Worm (Caenorhabditis elegans) whole organism, L4 larva: ENCODE results near the gene unk-1.
A peak's percentile ranks its signal among the peaks of the same experiment; 100 is the strongest.

Experiments
- D1046.2 ChIP-seq: fragments of 200-800 bp; sonication (Bioruptor generic); IDR thresholded peaks from 2 replicates; pipeline ENCODE4 v1.3.6; 2022; ENCODE audit warnings: missing genetic modification characterization, missing compliant biosample characterization
- F10B5.3 ChIP-seq: sonication (generic microtip); optimal IDR thresholded peaks from 2 replicates; lab custom pipeline; 2016; ENCODE audit warnings: mild to moderate bottlenecking, missing genetic modification characterization, missing compliant biosample characterization
- F37D6.2 ChIP-seq: sonication (generic microtip); optimal IDR thresholded peaks from 2 replicates; lab custom pipeline; 2016; ENCODE audit warnings: mild to moderate bottlenecking, missing genetic modification characterization, missing compliant biosample characterization
- T20F7.1 ChIP-seq: fragments of 200-800 bp; sonication (Bioruptor generic); optimal IDR thresholded peaks from 2 replicates; lab custom pipeline; 2018; ENCODE audit warnings: mild to moderate bottlenecking, missing genetic modification characterization, missing compliant biosample characterization
- aly-2 ChIP-seq: sonication (generic microtip); optimal IDR thresholded peaks from 2 replicates; lab custom pipeline; 2018; ENCODE audit warnings: missing biosample characterization, missing genetic modification characterization
- attf-4 ChIP-seq: sonication (generic microtip); optimal IDR thresholded peaks from 3 replicates; lab custom pipeline; 2017; ENCODE audit warnings: missing biosample characterization, missing genetic modification characterization
- ceh-20 ChIP-seq: fragments of 200-800 bp; sonication (Bioruptor generic); IDR thresholded peaks from 2 replicates; pipeline ENCODE4 v1.3.6; 2022; ENCODE audit warnings: missing genetic modification reagents, missing genetic modification characterization, missing compliant biosample characterization
- ceh-28 ChIP-seq: fragments of 150-350 bp; optimal IDR thresholded peaks from 2 replicates; lab custom pipeline; 2014; ENCODE audit warnings: missing biosample characterization, missing genetic modification reagents, missing genetic modification characterization
- ceh-62 ChIP-seq: sonication (generic microtip); optimal IDR thresholded peaks from 2 replicates; lab custom pipeline; 2017; ENCODE audit warnings: missing biosample characterization, missing genetic modification characterization
- ces-1 ChIP-seq: fragments of 150-350 bp; sonication (generic microtip); optimal IDR thresholded peaks from 4 replicates; lab custom pipeline; 2014; ENCODE audit warnings: missing biosample characterization, missing genetic modification reagents, missing genetic modification characterization
- cey-2 ChIP-seq: sonication (generic microtip); optimal IDR thresholded peaks from 3 replicates; lab custom pipeline; 2017; ENCODE audit warnings: missing genetic modification characterization, mild to moderate bottlenecking, missing compliant biosample characterization, antibody characterized with exemption, borderline replicate concordance; ENCODE audit not compliant: insufficient read depth
- daf-19 ChIP-seq: fragments of 200-800 bp; sonication (Bioruptor generic); conservative IDR thresholded peaks from 2 replicates; pipeline ENCODE4 v1.3.6; 2022; ENCODE audit warnings: missing genetic modification characterization, missing compliant biosample characterization
- daf-8 ChIP-seq: fragments of 200-800 bp; sonication (Bioruptor generic); IDR thresholded peaks from 2 replicates; pipeline ENCODE4 v1.3.6; 2022; ENCODE audit warnings: missing genetic modification characterization, missing compliant biosample characterization
- dmd-6 ChIP-seq: fragments of 200-800 bp; sonication (Bioruptor generic); IDR thresholded peaks from 2 replicates; pipeline ENCODE4 v1.3.6; 2022; ENCODE audit warnings: missing genetic modification reagents, missing genetic modification characterization, missing compliant biosample characterization
- dmd-9 ChIP-seq: fragments of 200-800 bp; sonication (Bioruptor generic); IDR thresholded peaks from 2 replicates; pipeline ENCODE4 v1.3.6; 2022; ENCODE audit warnings: missing genetic modification reagents, missing genetic modification characterization, missing compliant biosample characterization
- dpl-1 ChIP-seq: fragments of 150-350 bp; optimal IDR thresholded peaks from 2 replicates; lab custom pipeline; 2014; ENCODE audit warnings: missing biosample characterization, missing genetic modification reagents, missing genetic modification characterization
- dve-1 ChIP-seq: sonication (generic microtip); optimal IDR thresholded peaks from 2 replicates; lab custom pipeline; 2017; ENCODE audit warnings: antibody characterized with exemption, mild to moderate bottlenecking, missing genetic modification characterization, missing compliant biosample characterization; ENCODE audit not compliant: insufficient read depth
- gei-8 ChIP-seq: fragments of 200-800 bp; sonication (Bioruptor generic); optimal IDR thresholded peaks from 2 replicates; lab custom pipeline; 2018; ENCODE audit warnings: mild to moderate bottlenecking, missing genetic modification characterization, missing compliant biosample characterization
- hlh-11 ChIP-seq: fragments of 200-800 bp; sonication (Bioruptor generic); optimal IDR thresholded peaks from 2 replicates; lab custom pipeline; 2018; ENCODE audit warnings: mild to moderate bottlenecking, missing genetic modification characterization, missing compliant biosample characterization
- hlh-30 ChIP-seq: sonication (generic microtip); optimal IDR thresholded peaks from 2 replicates; lab custom pipeline; 2017; ENCODE audit warnings: antibody characterized with exemption, mild to moderate bottlenecking, missing genetic modification characterization, missing compliant biosample characterization; ENCODE audit not compliant: insufficient read depth
- hmg-1.1 ChIP-seq: fragments of 200-800 bp; sonication (Bioruptor generic); IDR thresholded peaks from 2 replicates; pipeline ENCODE4 v1.3.6; 2022; ENCODE audit warnings: missing genetic modification reagents, missing genetic modification characterization, missing compliant biosample characterization
- lin-1 ChIP-seq: fragments of 200-800 bp; sonication (Bioruptor generic); IDR thresholded peaks from 2 replicates; pipeline ENCODE4 v1.3.6; 2022; ENCODE audit warnings: missing genetic modification reagents, missing genetic modification characterization, missing compliant biosample characterization
- lin-15B ChIP-seq: fragments of 150-350 bp; sonication (generic microtip); optimal IDR thresholded peaks from 3 replicates; lab custom pipeline; 2014; ENCODE audit warnings: missing biosample characterization, missing genetic modification characterization
- lin-39 ChIP-seq: fragments of 150-350 bp; optimal IDR thresholded peaks from 2 replicates; lab custom pipeline; 2014; ENCODE audit warnings: missing biosample characterization, missing genetic modification reagents, missing genetic modification characterization
- lsy-2 ChIP-seq, 2 experiments: fragments of 150-350 bp in 1 of 2; sonication (generic microtip) in 1 of 2; optimal IDR thresholded peaks; 2 replicates each; lab custom pipeline; 2014 to 2017; ENCODE audit warnings: missing biosample characterization in 2 of 2, missing genetic modification characterization in 2 of 2
- madf-5 ChIP-seq, 2 experiments: fragments of 200-800 bp; sonication (Bioruptor generic); IDR thresholded peaks; 2 replicates each; pipeline ENCODE4 v1.3.6; 2022; ENCODE audit warnings: missing compliant biosample characterization in 2 of 2, missing genetic modification characterization in 2 of 2
- madf-9 ChIP-seq: fragments of 200-800 bp; sonication (Bioruptor generic); conservative IDR thresholded peaks from 2 replicates; pipeline ENCODE4 v1.3.6; 2022; ENCODE audit warnings: missing genetic modification reagents, missing genetic modification characterization, missing compliant biosample characterization
- mdt-29 ChIP-seq: fragments of 200-800 bp; sonication (Bioruptor generic); IDR thresholded peaks from 2 replicates; pipeline ENCODE4 v1.3.6; 2022; ENCODE audit warnings: missing genetic modification reagents, missing genetic modification characterization, missing compliant biosample characterization
- nhr-102 ChIP-seq: sonication (generic microtip); optimal IDR thresholded peaks from 2 replicates; lab custom pipeline; 2016; ENCODE audit warnings: mild to moderate bottlenecking, missing genetic modification characterization, moderate library complexity, missing compliant biosample characterization
- nhr-11 ChIP-seq: fragments of 150-350 bp; optimal IDR thresholded peaks from 2 replicates; lab custom pipeline; 2014; ENCODE audit warnings: missing biosample characterization, missing genetic modification characterization
- nhr-237 ChIP-seq: sonication (generic microtip); optimal IDR thresholded peaks from 2 replicates; lab custom pipeline; 2017; ENCODE audit warnings: missing biosample characterization, missing genetic modification characterization
- nhr-28 ChIP-seq: fragments of 150-350 bp; optimal IDR thresholded peaks from 2 replicates; lab custom pipeline; 2014; ENCODE audit warnings: missing biosample characterization, missing genetic modification characterization
- nhr-41 ChIP-seq: fragments of 200-800 bp; sonication (Bioruptor generic); IDR thresholded peaks from 2 replicates; pipeline ENCODE4 v1.3.6; 2022; ENCODE audit warnings: missing genetic modification reagents, missing genetic modification characterization, missing compliant biosample characterization
- nhr-6 ChIP-seq: fragments of 150-350 bp; optimal IDR thresholded peaks from 2 replicates; lab custom pipeline; 2014; ENCODE audit warnings: missing biosample characterization, missing genetic modification characterization
- nhr-76 ChIP-seq: fragments of 150-350 bp; optimal IDR thresholded peaks from 2 replicates; lab custom pipeline; 2014; ENCODE audit warnings: missing biosample characterization, missing genetic modification characterization
- pha-4 ChIP-seq, 2 experiments: fragments of 150-350 bp in 1 of 2; fragments of 200-800 bp in 1 of 2; sonication (Bioruptor generic) in 1 of 2; IDR thresholded peaks in 1 of 2; optimal IDR thresholded peaks in 1 of 2; 2 replicates each; pipeline versions ENCODE4 v1.3.6 to Lab custom; 2014 to 2022; ENCODE audit warnings: missing genetic modification characterization in 2 of 2, missing genetic modification reagents in 2 of 2, missing biosample characterization in 1 of 2, missing compliant biosample characterization in 1 of 2
- php-3 ChIP-seq: fragments of 200-800 bp; sonication (Bioruptor generic); IDR thresholded peaks from 2 replicates; pipeline ENCODE4 v1.3.6; 2022; ENCODE audit warnings: missing genetic modification reagents, missing genetic modification characterization, missing compliant biosample characterization
- pqm-1 ChIP-seq: sonication (generic microtip); optimal IDR thresholded peaks from 2 replicates; lab custom pipeline; 2017; ENCODE audit warnings: missing biosample characterization, missing genetic modification characterization
- saeg-2 ChIP-seq: fragments of 200-800 bp; sonication (Bioruptor generic); IDR thresholded peaks from 2 replicates; pipeline ENCODE4 v1.3.6; 2022; ENCODE audit warnings: missing genetic modification reagents, missing genetic modification characterization, missing compliant biosample characterization
- sdz-12 ChIP-seq: fragments of 200-800 bp; sonication (Bioruptor generic); optimal IDR thresholded peaks from 2 replicates; lab custom pipeline; 2018; ENCODE audit warnings: mild to moderate bottlenecking, missing genetic modification characterization, missing compliant biosample characterization
- spr-1 ChIP-seq: sonication (generic microtip); optimal IDR thresholded peaks from 2 replicates; lab custom pipeline; 2016; ENCODE audit warnings: mild to moderate bottlenecking, missing genetic modification characterization, missing compliant biosample characterization
- spr-3 ChIP-seq: fragments of 200-800 bp; sonication (Bioruptor generic); optimal IDR thresholded peaks from 2 replicates; lab custom pipeline; 2018; ENCODE audit warnings: mild to moderate bottlenecking, missing genetic modification characterization, missing compliant biosample characterization
- tra-1 ChIP-seq: fragments of 200-800 bp; sonication (Bioruptor generic); IDR thresholded peaks from 2 replicates; pipeline ENCODE4 v1.3.6; 2022; ENCODE audit warnings: missing genetic modification reagents, missing genetic modification characterization, missing compliant biosample characterization
- unc-130 ChIP-seq: sonication (generic microtip); optimal IDR thresholded peaks from 2 replicates; lab custom pipeline; 2016; ENCODE audit warnings: missing genetic modification reagents, missing genetic modification characterization, missing compliant biosample characterization
- unc-39 ChIP-seq: sonication (generic microtip); optimal IDR thresholded peaks from 2 replicates; lab custom pipeline; 2017; ENCODE audit warnings: missing biosample characterization, missing genetic modification characterization
- vab-7 ChIP-seq: fragments of 200-800 bp; sonication (Bioruptor generic); IDR thresholded peaks from 2 replicates; pipeline ENCODE4 v1.3.6; 2022; ENCODE audit warnings: missing genetic modification reagents, missing genetic modification characterization, missing compliant biosample characterization
- zag-1 ChIP-seq: fragments of 150-350 bp; optimal IDR thresholded peaks from 2 replicates; lab custom pipeline; 2014; ENCODE audit warnings: missing biosample characterization, missing genetic modification characterization
- zfp-2 ChIP-seq: sonication (generic microtip); optimal IDR thresholded peaks from 2 replicates; lab custom pipeline; 2016; ENCODE audit warnings: mild to moderate bottlenecking, missing genetic modification characterization, missing compliant biosample characterization
- zip-11 ChIP-seq: fragments of 200-800 bp; sonication (Bioruptor generic); IDR thresholded peaks from 2 replicates; pipeline ENCODE4 v1.3.6; 2022; ENCODE audit warnings: missing genetic modification characterization, missing compliant biosample characterization
- ztf-7 ChIP-seq: fragments of 150-350 bp; optimal IDR thresholded peaks from 2 replicates; lab custom pipeline; 2014; ENCODE audit warnings: missing biosample characterization, missing genetic modification characterization

The unk-1 gene

ce11 chrX:8069293-8069692, 54.5 kb downstream of the unk-1 start, which contains the start of gene C18A11.1 (continued):
- TF ChIP-seq ces-1 (GFP tag; lab: Kevin White, UChicago) (no peak), D1046.2 (GFP tag; lab: Robert Waterston, UW) (no peak), zip-11 (no peak), F37D6.2 (no peak), T20F7.1 (GFP tag; lab: Kevin White, UChicago) (peak; percentile 38), lin-1 (GFP tag; lab: Robert Waterston, UW) (0 out of 2 replicates have a peak, but pooled peaks have one; percentile 31), pha-4 (GFP tag; IDR thresholded peaks at IDR 0.05; lab: Robert Waterston, UW) (no peak), pha-4 (tag; optimal IDR thresholded peaks at IDR 0.05; lab: Kevin White, UChicago) (peak; percentile 39), ceh-28 (tag; lab: Kevin White, UChicago) (peak; percentile 11), tra-1 (GFP tag; lab: Robert Waterston, UW) (no peak)

ce11 chrX:8074527-8074926, 59.7 kb downstream of the unk-1 start:
- no peak for TF ChIP-seq nhr-6 (tag; lab: Kevin White, UChicago)
- TF ChIP-seq vab-7 (GFP tag; lab: Robert Waterston, UW): no peak
- no peak for TF ChIP-seq lin-15B (tag; lab: Kevin White, UChicago)
- TF ChIP-seq php-3 (GFP tag; lab: Robert Waterston, UW): peak; percentile 98
- TF ChIP-seq dmd-9: no peak
- no peak for TF ChIP-seq lsy-2 (tag; optimal IDR thresholded peaks at IDR 0.05; lab: Kevin White, UChicago)
- no peak for TF ChIP-seq spr-3 (GFP tag; lab: Kevin White, UChicago)
- peak; percentile 92 for TF ChIP-seq tra-1 (GFP tag; lab: Robert Waterston, UW)
- TF ChIP-seq gei-8: no peak
- TF ChIP-seq nhr-76 (tag; lab: Kevin White, UChicago): no peak
- TF ChIP-seq daf-19 (GFP tag; lab: Robert Waterston, UW): no peak
- TF ChIP-seq D1046.2 (GFP tag; lab: Robert Waterston, UW): no peak
- TF ChIP-seq hlh-11 (tag; lab: Kevin White, UChicago): peak; percentile 65
- TF ChIP-seq nhr-41 (GFP tag; lab: Robert Waterston, UW): no peak
- TF ChIP-seq daf-8: no peak
- no peak for TF ChIP-seq saeg-2 (GFP tag; lab: Robert Waterston, UW)
- no peak for TF ChIP-seq nhr-237 (tag; lab: Kevin White, UChicago)
- TF ChIP-seq unc-130 (GFP tag; lab: Kevin White, UChicago): no peak
- no peak for TF ChIP-seq F10B5.3
- no peak for TF ChIP-seq zag-1 (tag; lab: Kevin White, UChicago)
- no peak for TF ChIP-seq T20F7.1 (GFP tag; lab: Kevin White, UChicago)
- TF ChIP-seq aly-2: no peak
- no peak for TF ChIP-seq zfp-2 (tag; lab: Kevin White, UChicago)
- TF ChIP-seq mdt-29: no peak
- no peak for TF ChIP-seq nhr-11 (tag; lab: Kevin White, UChicago)
- no peak for TF ChIP-seq hlh-30 (tag; lab: Kevin White, UChicago)
- TF ChIP-seq sdz-12 (GFP tag; lab: Kevin White, UChicago): no peak
- TF ChIP-seq unc-39 (tag; lab: Kevin White, UChicago): no peak
- TF ChIP-seq nhr-102 (tag; lab: Kevin White, UChicago): no peak
- TF ChIP-seq dmd-6 (GFP tag; lab: Robert Waterston, UW): peak; percentile 81
- TF ChIP-seq madf-5 (GFP tag; IDR thresholded peaks at IDR 0.05; lab: Robert Waterston, UW): no peak
- TF ChIP-seq ceh-62: no peak
- TF ChIP-seq ceh-20: peak; percentile 72; the same call in 1 of the 2 replicates
- TF ChIP-seq hmg-1.1 (GFP tag; lab: Robert Waterston, UW): no peak
- no peak for TF ChIP-seq lin-39 (tag; lab: Kevin White, UChicago)
- no peak for TF ChIP-seq dpl-1 (GFP tag; lab: Kevin White, UChicago)
- peak; percentile 2 for TF ChIP-seq pqm-1 (tag; lab: Kevin White, UChicago)
- TF ChIP-seq spr-1: no peak
- TF ChIP-seq cey-2 (tag; lab: Kevin White, UChicago): no peak
- TF ChIP-seq dve-1 (tag; lab: Kevin White, UChicago): peak; percentile 65
- peak; percentile 55 for TF ChIP-seq nhr-28 (tag; lab: Kevin White, UChicago)
- TF ChIP-seq madf-9: no peak
- TF ChIP-seq ztf-7 (tag; lab: Kevin White, UChicago): no peak
- no peak for TF ChIP-seq attf-4 (tag; lab: Kevin White, UChicago)
